Fruit fly (Drosophila melanogaster) whole organism, embryonic: ENCODE measurements around the gene CG15473.
A peak's percentile ranks its signal among the peaks of the same experiment; 100 is the strongest.

Experiments used
- CG8478 ChIP-seq: fragments of >200 bp; optimal IDR thresholded peaks from 2 replicates; lab custom pipeline; 2018
- crp ChIP-seq, 2 experiments: fragments of 200-800 bp; sonication (Bioruptor generic); optimal IDR thresholded peaks; 2 replicates in 1 of 2; 3 replicates in 1 of 2; lab custom pipeline; 2017; ENCODE audit warnings: missing biosample characterization in 2 of 2, missing genetic modification characterization in 2 of 2, mild to moderate bottlenecking in 1 of 2, moderate library complexity in 1 of 2

DNA sequence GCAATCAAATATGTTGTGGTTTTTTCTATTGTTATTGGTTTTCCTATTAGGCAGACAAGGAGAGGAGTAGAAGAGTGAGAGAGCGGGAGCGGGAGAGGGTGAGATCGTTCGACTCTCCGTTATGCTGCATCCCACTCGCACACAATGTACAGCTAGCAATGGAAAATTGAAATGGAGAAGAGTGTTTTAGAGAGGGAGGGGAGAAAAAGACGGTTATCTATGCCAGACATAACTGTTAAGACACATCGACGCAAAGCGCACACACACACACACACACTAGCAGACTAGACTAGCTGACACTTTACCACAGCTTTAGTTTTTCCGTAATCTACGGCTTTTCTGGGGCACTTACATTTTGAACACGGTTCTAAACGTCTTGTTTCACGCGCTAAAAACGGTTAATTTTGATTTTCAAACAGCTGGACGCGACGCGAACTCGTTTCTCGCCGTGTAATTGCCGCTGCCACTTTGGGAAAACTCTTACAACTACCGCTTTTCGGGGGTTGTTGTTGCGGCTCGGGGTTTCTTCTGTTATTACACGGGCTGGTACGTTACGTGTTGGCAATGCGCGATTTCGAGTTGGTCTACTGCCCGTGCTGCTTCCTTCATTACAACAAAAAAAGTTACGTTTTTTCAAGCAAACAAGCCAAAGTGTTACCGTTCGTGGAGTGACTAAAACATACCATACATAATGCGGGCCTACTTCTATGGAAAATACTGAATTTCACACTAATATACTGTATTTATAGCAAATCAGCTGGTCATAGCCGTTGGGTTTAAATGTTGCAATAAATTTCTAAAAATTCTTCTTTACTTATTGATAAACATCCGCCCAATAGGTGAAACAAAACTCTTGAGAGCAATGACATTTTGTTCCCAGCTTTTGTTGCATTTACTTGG, 24.9 kb upstream of the CG15473 start, which contains the start of gene fzr:
- TF ChIP-seq crp (GFP tag; optimal IDR thresholded peaks at IDR 0.05; lab: Kevin White, UChicago): peak; percentile 50 to 88
- TF ChIP-seq CG8478 (lab: Kevin White, UChicago): no peak
